Worm (Caenorhabditis elegans) whole organism, L3 larva: Measurements from ENCODE around the gene msp-38.

ENCODE experiments used
- aly-2 ChIP-seq: fragments of 150-350 bp; optimal IDR thresholded peaks from 2 replicates; lab custom pipeline; 2014; ENCODE audit warnings: missing biosample characterization, missing genetic modification characterization
- ama-1 ChIP-seq: fragments of 150-350 bp; optimal IDR thresholded peaks from 2 replicates; lab custom pipeline; 2018
- egl-27 ChIP-seq: sonication (generic microtip); optimal IDR thresholded peaks from 4 replicates; lab custom pipeline; 2017; ENCODE audit warnings: missing biosample characterization, missing genetic modification reagents, missing genetic modification characterization
- nhr-77 ChIP-seq: fragments of 150-350 bp; optimal IDR thresholded peaks from 2 replicates; lab custom pipeline; 2014; ENCODE audit warnings: missing biosample characterization, missing genetic modification characterization
- unc-62 ChIP-seq: fragments of 150-350 bp; sonication (generic microtip); optimal IDR thresholded peaks from 4 replicates; lab custom pipeline; 2014; ENCODE audit warnings: missing biosample characterization, missing genetic modification reagents, missing genetic modification characterization

DNA sequence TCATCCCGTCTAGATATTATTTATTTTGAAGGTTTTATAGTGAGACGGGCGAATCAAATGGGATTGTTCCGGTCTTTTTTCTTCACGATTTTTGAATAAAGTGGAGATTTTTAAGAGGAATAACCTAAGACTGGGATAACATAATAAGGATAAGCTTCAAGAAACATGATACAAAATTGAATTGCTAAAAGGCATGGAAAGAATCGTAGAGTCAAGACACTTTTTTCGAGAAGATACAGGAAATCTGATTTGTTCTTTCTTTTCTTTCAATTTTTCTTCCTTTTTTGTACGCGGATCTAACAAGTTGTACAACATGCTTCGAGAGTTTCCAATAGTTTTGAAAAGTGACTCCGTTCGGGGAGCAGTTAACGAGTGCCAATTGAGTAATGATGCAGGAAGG, 48.0 kb upstream of the msp-38 start:
- TF ChIP-seq aly-2 (no peak), egl-27 (tag; lab: Kevin White, UChicago) (no peak), ama-1 (lab: Kevin White, UChicago) (no peak), nhr-77 (no peak), unc-62 (GFP tag; lab: Kevin White, UChicago) (no peak)
